Worm (Caenorhabditis elegans): ENCODE results near the gene M60.6.

DNA sequence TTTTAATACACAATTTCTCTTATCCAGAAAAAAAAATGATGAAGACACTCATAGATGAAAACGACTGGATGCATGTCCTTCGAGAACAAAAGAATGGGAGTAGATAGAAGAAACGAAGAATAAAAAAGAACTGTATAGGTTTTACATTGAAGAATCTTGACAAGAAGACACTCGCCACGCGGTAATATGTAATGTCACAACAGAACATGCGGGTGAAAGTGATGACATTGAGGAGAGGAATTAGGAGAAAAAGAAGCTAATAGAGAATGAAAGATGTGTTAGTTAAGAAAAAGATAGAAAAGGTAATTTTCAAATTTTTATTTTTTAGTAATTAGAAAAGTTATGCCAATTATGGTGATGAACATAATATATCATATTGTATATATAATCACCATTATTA lies 3.2 kb upstream of the M60.6 start:
- TF ChIP-seq T23F11.4 (GFP tag; optimal IDR thresholded peaks at IDR 0.05) (no peak), sox-4 (tag; optimal IDR thresholded peaks at IDR 0.05) (no peak), ceh-9 (tag; optimal IDR thresholded peaks at IDR 0.05) (no peak), pha-4 (tag; optimal IDR thresholded peaks at IDR 0.05) (no peak), ets-4 (tag; optimal IDR thresholded peaks at IDR 0.05) (no peak), ref-2 (tag; optimal IDR thresholded peaks at IDR 0.05) (no peak), unc-3 (GFP tag; conservative IDR thresholded peaks at IDR 0.05) (no peak), unc-3 (tag; optimal IDR thresholded peaks at IDR 0.05) (no peak), pqm-1 (tag; optimal IDR thresholded peaks at IDR 0.05) (no peak), C08G9.2 (tag; optimal IDR thresholded peaks at IDR 0.05) (no peak), pha-2 (tag; optimal IDR thresholded peaks at IDR 0.05) (no peak), nhr-11 (tag; optimal IDR thresholded peaks at IDR 0.05) (no peak), unc-55 (GFP tag; optimal IDR thresholded peaks at IDR 0.05) (no peak), eyg-1 (tag; optimal IDR thresholded peaks at IDR 0.05) (no peak), pros-1 (tag; optimal IDR thresholded peaks at IDR 0.05) (no peak)
